Worm (Caenorhabditis elegans): Measurements from ENCODE around the gene grl-5.

DNA sequence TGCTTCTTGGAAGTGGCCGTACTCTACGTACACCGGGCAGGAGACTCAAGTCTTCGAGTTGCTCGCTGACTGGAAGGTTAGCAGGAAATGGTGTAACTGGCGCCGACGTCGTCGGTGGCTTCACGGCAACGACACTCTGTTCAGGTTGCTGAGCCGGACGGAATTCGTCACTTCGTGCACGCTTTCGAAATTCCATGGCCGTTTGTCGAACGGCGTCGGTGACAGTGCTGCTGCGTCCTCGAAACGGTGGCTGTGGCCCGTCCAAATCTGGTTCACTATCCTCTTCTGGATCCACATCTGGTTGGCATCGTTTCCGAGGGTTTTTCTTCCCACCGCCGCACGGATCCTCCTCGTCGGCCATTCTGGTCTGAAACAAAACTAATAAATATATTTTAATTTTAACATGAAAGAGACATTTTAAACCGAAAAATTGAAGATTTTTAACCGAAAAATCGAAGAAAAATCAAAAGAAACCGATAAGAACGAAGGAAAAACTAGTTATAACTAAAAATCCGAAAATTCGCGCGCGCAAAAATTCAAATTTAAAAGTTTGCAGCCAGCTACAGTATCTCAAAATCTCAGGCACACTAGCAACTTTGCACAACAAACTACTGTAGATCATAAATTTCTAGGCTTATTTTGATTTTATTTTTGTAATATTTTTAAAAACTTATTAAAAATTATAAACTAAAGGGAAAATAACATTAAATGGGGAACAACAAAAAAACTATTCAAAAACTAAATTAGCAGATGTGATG, 38.5 kb downstream of the grl-5 start, which contains the start of gene F32D1.7:
- TF ChIP-seq blmp-1 (tag; optimal IDR thresholded peaks at IDR 0.05) = no peak
- no peak for TF ChIP-seq flh-1 (GFP tag; optimal IDR thresholded peaks at IDR 0.05)
- TF ChIP-seq nhr-2 (tag; optimal IDR thresholded peaks at IDR 0.05) = no peak
- TF ChIP-seq nhr-28 (tag; optimal IDR thresholded peaks at IDR 0.05) = no peak
